Worm (Caenorhabditis elegans) whole organism, young adult: ENCODE measurements around the gene AC3.5.
A peak's percentile ranks its signal among the peaks of the same experiment; 100 is the strongest.

ENCODE experiments used
- B0336.3 ChIP-seq: fragments of 200-800 bp; sonication (Bioruptor generic); IDR thresholded peaks from 2 replicates; pipeline ENCODE4 v1.3.6; 2022; ENCODE audit warnings: missing genetic modification characterization, missing compliant biosample characterization
- D2030.7 ChIP-seq: fragments of 200-800 bp; sonication (Bioruptor generic); IDR thresholded peaks from 2 replicates; pipeline ENCODE4 v1.3.6; 2022; ENCODE audit warnings: missing genetic modification reagents, missing genetic modification characterization, missing compliant biosample characterization
- F10E7.11 ChIP-seq: sonication (generic microtip); optimal IDR thresholded peaks from 2 replicates; lab custom pipeline; 2017; ENCODE audit warnings: mild to moderate bottlenecking, missing genetic modification characterization, moderate library complexity, missing compliant biosample characterization
- F23B12.7 ChIP-seq: sonication (generic microtip); optimal IDR thresholded peaks from 2 replicates; lab custom pipeline; 2017; ENCODE audit warnings: missing genetic modification characterization, mild to moderate bottlenecking, missing compliant biosample characterization, antibody characterized with exemption, moderate library complexity; ENCODE audit not compliant: insufficient read depth
- F33H1.4 ChIP-seq: fragments of 200-800 bp; sonication (Bioruptor generic); IDR thresholded peaks from 2 replicates; pipeline ENCODE4 v1.3.6; 2022; ENCODE audit warnings: missing genetic modification reagents, missing genetic modification characterization, missing compliant biosample characterization
- F57C9.4 ChIP-seq: sonication (generic microtip); optimal IDR thresholded peaks from 2 replicates; lab custom pipeline; 2017; ENCODE audit warnings: mild to moderate bottlenecking, missing genetic modification characterization, missing compliant biosample characterization
- ZK185.1 ChIP-seq: sonication (generic microtip); optimal IDR thresholded peaks from 2 replicates; lab custom pipeline; 2016; ENCODE audit warnings: mild to moderate bottlenecking, missing genetic modification characterization, missing compliant biosample characterization; ENCODE audit not compliant: poor library complexity, severe bottlenecking
- aptf-3 ChIP-seq: fragments of 200-800 bp; sonication (Bioruptor generic); IDR thresholded peaks from 2 replicates; pipeline ENCODE4 v1.3.6; 2022; ENCODE audit warnings: missing genetic modification characterization, missing compliant biosample characterization
- athp-1 ChIP-seq: sonication (generic microtip); optimal IDR thresholded peaks from 2 replicates; lab custom pipeline; 2017; ENCODE audit warnings: mild to moderate bottlenecking, missing genetic modification characterization, missing compliant biosample characterization
- attf-5 ChIP-seq: fragments of 200-800 bp; sonication (Bioruptor generic); optimal IDR thresholded peaks from 2 replicates; lab custom pipeline; 2018; ENCODE audit warnings: mild to moderate bottlenecking, missing genetic modification characterization, missing compliant biosample characterization
- ccch-3 ChIP-seq: fragments of 200-800 bp; sonication (Bioruptor generic); optimal IDR thresholded peaks from 2 replicates; lab custom pipeline; 2018; ENCODE audit warnings: mild to moderate bottlenecking, missing genetic modification characterization, missing compliant biosample characterization
- cebp-1 ChIP-seq, 2 experiments: fragments of 200-800 bp in 1 of 2; sonication (Bioruptor generic) in 1 of 2; sonication (generic microtip) in 1 of 2; IDR thresholded peaks in 1 of 2; optimal IDR thresholded peaks in 1 of 2; 2 replicates each; pipeline versions ENCODE4 v1.3.6 to Lab custom; 2017 to 2022; ENCODE audit warnings: missing compliant biosample characterization in 2 of 2, missing genetic modification characterization in 2 of 2, mild to moderate bottlenecking in 1 of 2, missing genetic modification reagents in 1 of 2, moderate library complexity in 1 of 2
- cebp-2 ChIP-seq: fragments of 200-800 bp; sonication (Bioruptor generic); IDR thresholded peaks from 2 replicates; pipeline ENCODE4 v1.3.6; 2022; ENCODE audit warnings: missing genetic modification characterization, missing compliant biosample characterization
- ceh-40 ChIP-seq: fragments of 200-800 bp; sonication (Bioruptor generic); IDR thresholded peaks from 2 replicates; pipeline ENCODE4 v1.3.6; 2022; ENCODE audit warnings: missing genetic modification characterization, missing compliant biosample characterization
- ceh-79 ChIP-seq: sonication (generic microtip); optimal IDR thresholded peaks from 2 replicates; lab custom pipeline; 2017; ENCODE audit warnings: mild to moderate bottlenecking, missing genetic modification characterization, missing compliant biosample characterization
- dox-1 ChIP-seq: fragments of 200-800 bp; sonication (Bioruptor generic); IDR thresholded peaks from 2 replicates; pipeline ENCODE4 v1.3.6; 2022; ENCODE audit warnings: missing genetic modification reagents, missing genetic modification characterization, missing compliant biosample characterization
- dpff-1 ChIP-seq: sonication (generic microtip); optimal IDR thresholded peaks from 2 replicates; lab custom pipeline; 2017; ENCODE audit warnings: mild to moderate bottlenecking, missing genetic modification characterization, missing compliant biosample characterization
- dpl-1 ChIP-seq: fragments of 150-350 bp; optimal IDR thresholded peaks from 2 replicates; lab custom pipeline; 2014; ENCODE audit warnings: missing biosample characterization, missing genetic modification reagents, missing genetic modification characterization
- egrh-3 ChIP-seq: fragments of 200-800 bp; sonication (Bioruptor generic); IDR thresholded peaks from 2 replicates; pipeline ENCODE4 v1.3.6; 2022; ENCODE audit warnings: missing genetic modification reagents, missing genetic modification characterization, missing compliant biosample characterization
- ets-4 ChIP-seq: fragments of 200-800 bp; sonication (Bioruptor generic); optimal IDR thresholded peaks from 2 replicates; lab custom pipeline; 2018; ENCODE audit warnings: mild to moderate bottlenecking, missing genetic modification characterization, missing compliant biosample characterization
- gei-17 ChIP-seq: fragments of 200-800 bp; sonication (Bioruptor generic); optimal IDR thresholded peaks from 2 replicates; lab custom pipeline; 2018; ENCODE audit warnings: mild to moderate bottlenecking, missing genetic modification characterization, missing compliant biosample characterization
- him-1 ChIP-seq: sonication (generic microtip); optimal IDR thresholded peaks from 2 replicates; lab custom pipeline; 2016; ENCODE audit warnings: missing genotype, missing genetic modification reagents, missing genetic modification characterization, missing compliant biosample characterization
- hlh-26 ChIP-seq: fragments of 200-800 bp; sonication (Bioruptor generic); conservative IDR thresholded peaks from 2 replicates; pipeline ENCODE4 v1.3.6; 2022; ENCODE audit warnings: missing genetic modification reagents, missing genetic modification characterization, missing compliant biosample characterization
- hrde-1 ChIP-seq: sonication (generic microtip); optimal IDR thresholded peaks from 2 replicates; lab custom pipeline; 2016; ENCODE audit warnings: missing genetic modification characterization, mild to moderate bottlenecking, missing compliant biosample characterization, moderate library complexity, missing genotype, missing genetic modification reagents, borderline replicate concordance
- hsf-1 ChIP-seq: fragments of 200-800 bp; sonication (Bioruptor generic); IDR thresholded peaks from 2 replicates; pipeline ENCODE4 v1.3.6; 2022; ENCODE audit warnings: missing genetic modification reagents, missing genetic modification characterization, missing compliant biosample characterization
- lin-26 ChIP-seq: fragments of 200-800 bp; sonication (Bioruptor generic); IDR thresholded peaks from 2 replicates; pipeline ENCODE4 v1.3.6; 2022; ENCODE audit warnings: missing genetic modification reagents, missing genetic modification characterization, missing compliant biosample characterization
- lsl-1 ChIP-seq: fragments of 200-800 bp; sonication (Bioruptor generic); optimal IDR thresholded peaks from 2 replicates; lab custom pipeline; 2018; ENCODE audit warnings: mild to moderate bottlenecking, missing genetic modification characterization, moderate library complexity, missing compliant biosample characterization
- madf-3 ChIP-seq: fragments of 200-800 bp; sonication (Bioruptor generic); IDR thresholded peaks from 2 replicates; pipeline ENCODE4 v1.3.6; 2022; ENCODE audit warnings: missing genetic modification reagents, missing genetic modification characterization, missing compliant biosample characterization
- madf-8 ChIP-seq: fragments of 200-800 bp; sonication (Bioruptor generic); conservative IDR thresholded peaks from 2 replicates; pipeline ENCODE4 v1.3.6; 2022; ENCODE audit warnings: missing genetic modification reagents, missing genetic modification characterization, missing compliant biosample characterization
- mes-4 ChIP-seq: sonication (generic microtip); optimal IDR thresholded peaks from 2 replicates; lab custom pipeline; 2016; ENCODE audit warnings: missing genotype, missing genetic modification characterization, missing compliant biosample characterization
- nfya-1 ChIP-seq: sonication (generic microtip); optimal IDR thresholded peaks from 2 replicates; lab custom pipeline; 2017; ENCODE audit warnings: antibody characterized with exemption, missing compliant biosample characterization, missing genetic modification characterization, borderline replicate concordance; ENCODE audit not compliant: insufficient read depth
- nfya-2 ChIP-seq: fragments of 200-800 bp; sonication (Bioruptor generic); IDR thresholded peaks from 2 replicates; pipeline ENCODE4 v1.3.6; 2022; ENCODE audit warnings: missing genetic modification reagents, missing genetic modification characterization, missing compliant biosample characterization
- nfyb-1 ChIP-seq: fragments of 200-800 bp; sonication (Bioruptor generic); IDR thresholded peaks from 2 replicates; pipeline ENCODE4 v1.3.6; 2022; ENCODE audit warnings: missing genetic modification reagents, missing genetic modification characterization, missing compliant biosample characterization
- nhr-80 ChIP-seq: sonication (generic microtip); optimal IDR thresholded peaks from 2 replicates; lab custom pipeline; 2016; ENCODE audit warnings: missing genetic modification characterization, missing compliant biosample characterization
- repo-1 ChIP-seq: sonication (generic microtip); optimal IDR thresholded peaks from 2 replicates; lab custom pipeline; 2017; ENCODE audit warnings: mild to moderate bottlenecking, missing genetic modification characterization, missing compliant biosample characterization
- sea-2 ChIP-seq: fragments of 200-800 bp; sonication (Bioruptor generic); IDR thresholded peaks from 2 replicates; pipeline ENCODE4 v1.3.6; 2022; ENCODE audit warnings: missing genetic modification characterization, missing compliant biosample characterization
- snpc-4 ChIP-seq, 5 experiments: fragments of 150-350 bp in 1 of 5; sonication (generic microtip) in 4 of 5; optimal IDR thresholded peaks; 2 replicates each; lab custom pipeline; 2014 to 2018; ENCODE audit warnings: missing genetic modification characterization in 5 of 5, missing biosample characterization in 3 of 5, antibody characterized with exemption in 2 of 5, mild to moderate bottlenecking in 2 of 5, missing compliant biosample characterization in 2 of 5, missing genotype in 2 of 5, moderate library complexity in 2 of 5, missing genetic modification reagents in 1 of 5
- somi-1 ChIP-seq: fragments of 200-800 bp; sonication (Bioruptor generic); optimal IDR thresholded peaks from 2 replicates; lab custom pipeline; 2018; ENCODE audit warnings: mild to moderate bottlenecking, missing genetic modification characterization, missing compliant biosample characterization
- tlf-1 ChIP-seq: fragments of 200-800 bp; sonication (Bioruptor generic); optimal IDR thresholded peaks from 2 replicates; lab custom pipeline; 2018; ENCODE audit warnings: mild to moderate bottlenecking, missing genetic modification characterization, missing compliant biosample characterization
- unc-62 ChIP-seq: fragments of 150-350 bp; optimal IDR thresholded peaks from 2 replicates; lab custom pipeline; 2014; ENCODE audit warnings: missing biosample characterization, missing genetic modification reagents, missing genetic modification characterization
- zim-3 ChIP-seq: sonication (generic microtip); optimal IDR thresholded peaks from 2 replicates; lab custom pipeline; 2017; ENCODE audit warnings: mild to moderate bottlenecking, missing genetic modification characterization, moderate library complexity, missing compliant biosample characterization
- ztf-3 ChIP-seq: fragments of 200-800 bp; sonication (Bioruptor generic); optimal IDR thresholded peaks from 2 replicates; lab custom pipeline; 2018; ENCODE audit warnings: mild to moderate bottlenecking, missing genetic modification characterization, missing compliant biosample characterization

AC3.5 gene

ce11 chrV:10425098-10425497 is 36.8 kb downstream of the AC3.5 start, which contains the start of gene col-12:
col-12 (minus strand) TSS chrV:10425198.
- TF ChIP-seq repo-1 (tag; lab: Kevin White, UChicago) (no peak), B0336.3 (GFP tag; lab: Robert Waterston, UW) (no peak), dpl-1 (no peak), ccch-3 (GFP tag; lab: Kevin White, UChicago) (no peak), cebp-2 (GFP tag; lab: Robert Waterston, UW) (no peak), nfya-1 (tag; lab: Kevin White, UChicago) (no peak), nfyb-1 (no peak)
- TF ChIP-seq, all 124 proteins: peak for 0

- TF ChIP-seq aptf-3 (GFP tag; lab: Robert Waterston, UW): no peak
- no peak for TF ChIP-seq attf-5 (GFP tag; lab: Kevin White, UChicago)
- TF ChIP-seq lsl-1: peak; percentile 62
These were observed 37.9 kb downstream of the AC3.5 start, which contains the start of gene apc-10 for ce11 chrV:10426253-10426652. apc-10 (minus strand) TSS chrV:10426353.

- no peak for TF ChIP-seq egrh-3 (GFP tag; lab: Robert Waterston, UW)
- no peak for TF ChIP-seq gei-17
- no peak for TF ChIP-seq tlf-1 (GFP tag; lab: Kevin White, UChicago)
- TF ChIP-seq hrde-1 (tag; lab: Kevin White, UChicago): no peak
- no peak for TF ChIP-seq cebp-1 (GFP tag; IDR thresholded peaks at IDR 0.05; lab: Robert Waterston, UW)
- TF ChIP-seq cebp-1 (tag; optimal IDR thresholded peaks at IDR 0.05; lab: Kevin White, UChicago): no peak
- no peak for TF ChIP-seq attf-5 (GFP tag; lab: Kevin White, UChicago)
- no peak for TF ChIP-seq ztf-3
- no peak for TF ChIP-seq mes-4
- TF ChIP-seq hlh-26 (GFP tag; lab: Robert Waterston, UW): no peak
- TF ChIP-seq lsl-1: no peak
- no peak for TF ChIP-seq F33H1.4
These were observed 40.3 kb downstream of the AC3.5 start, which contains the start of gene tag-314 for ce11 chrV:10428608-10429007. tag-314 (minus strand) TSS chrV:10428708.

DNA sequence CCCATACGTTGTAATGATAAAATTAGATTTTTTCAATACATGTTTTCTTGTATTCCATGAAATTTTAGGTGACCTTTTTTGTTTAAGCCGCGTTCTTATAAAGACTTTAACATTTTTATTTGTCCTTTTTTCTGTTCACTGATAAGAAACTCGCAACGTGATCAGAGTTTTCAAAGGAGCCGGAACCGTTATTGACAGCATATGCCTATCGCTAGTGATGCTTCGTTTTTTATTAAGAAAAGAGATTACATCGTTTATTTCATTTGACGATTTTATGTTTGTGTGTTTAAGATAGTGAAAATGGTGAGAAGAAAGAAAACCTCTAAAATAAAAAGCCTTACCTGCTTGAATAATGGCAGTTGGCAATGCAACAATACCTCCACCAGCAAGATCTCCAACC is 44.3 kb downstream of the AC3.5 start:
- TF ChIP-seq ZK185.1 (tag; lab: Kevin White, UChicago) (no peak), F57C9.4 (tag; lab: Kevin White, UChicago) (no peak), madf-8 (GFP tag; lab: Robert Waterston, UW) (no peak), dpff-1 (tag; lab: Kevin White, UChicago) (no peak), ceh-40 (GFP tag; lab: Robert Waterston, UW) (no peak), nhr-80 (tag; lab: Kevin White, UChicago) (peak; percentile 87), ets-4 (GFP tag; lab: Kevin White, UChicago) (peak; percentile 82), him-1 (tag; lab: Kevin White, UChicago) (no peak), athp-1 (tag; lab: Kevin White, UChicago) (no peak), ceh-79 (tag; lab: Kevin White, UChicago) (no peak), madf-3 (GFP tag; lab: Robert Waterston, UW) (no peak), snpc-4 (GFP tag; optimal IDR thresholded peaks at IDR 0.05; lab: Kevin White, UChicago) (no peak), snpc-4 (tag; optimal IDR thresholded peaks at IDR 0.05; lab: Kevin White, UChicago) (no peak), lsl-1 (no peak), hsf-1 (GFP tag; lab: Robert Waterston, UW) (no peak), dox-1 (peak; percentile 32; the same call in 1 of the 2 replicates), unc-62 (no peak), sea-2 (GFP tag; lab: Robert Waterston, UW) (no peak), lin-26 (GFP tag; lab: Robert Waterston, UW) (no peak), zim-3 (tag; lab: Kevin White, UChicago) (no peak), somi-1 (GFP tag; lab: Kevin White, UChicago) (no peak), nfya-2 (GFP tag; lab: Robert Waterston, UW) (no peak), D2030.7 (GFP tag; lab: Robert Waterston, UW) (no peak), F10E7.11 (no peak), F23B12.7 (tag; lab: Kevin White, UChicago) (no peak)
- TF ChIP-seq, all 124 proteins: peak for 3
